Worm (Caenorhabditis elegans) whole organism, young adult: ENCODE data around the gene rnp-7.

ENCODE experiments used
- B0261.1 ChIP-seq: sonication (generic microtip); optimal IDR thresholded peaks from 2 replicates; lab custom pipeline; 2016; ENCODE audit warnings: mild to moderate bottlenecking, missing genetic modification characterization, moderate library complexity, missing compliant biosample characterization
- B0336.3 ChIP-seq: fragments of 200-800 bp; sonication (Bioruptor generic); IDR thresholded peaks from 2 replicates; pipeline ENCODE4 v1.3.6; 2022; ENCODE audit warnings: missing genetic modification characterization, missing compliant biosample characterization
- C06A6.2 ChIP-seq: fragments of 200-800 bp; sonication (Bioruptor generic); conservative IDR thresholded peaks from 2 replicates; pipeline ENCODE4 v1.3.6; 2022; ENCODE audit warnings: missing genetic modification characterization, missing compliant biosample characterization
- D2030.7 ChIP-seq: fragments of 200-800 bp; sonication (Bioruptor generic); IDR thresholded peaks from 2 replicates; pipeline ENCODE4 v1.3.6; 2022; ENCODE audit warnings: missing genetic modification reagents, missing genetic modification characterization, missing compliant biosample characterization
- F10E7.11 ChIP-seq: sonication (generic microtip); optimal IDR thresholded peaks from 2 replicates; lab custom pipeline; 2017; ENCODE audit warnings: mild to moderate bottlenecking, missing genetic modification characterization, moderate library complexity, missing compliant biosample characterization
- F22D6.2 ChIP-seq: sonication (generic microtip); optimal IDR thresholded peaks from 2 replicates; lab custom pipeline; 2016; ENCODE audit warnings: mild to moderate bottlenecking, missing genetic modification characterization, missing compliant biosample characterization
- F37B4.10 ChIP-seq: fragments of 200-800 bp; sonication (Bioruptor generic); IDR thresholded peaks from 2 replicates; pipeline ENCODE4 v1.3.6; 2022; ENCODE audit warnings: missing genetic modification characterization, missing compliant biosample characterization
- F39B2.1 ChIP-seq: fragments of 200-800 bp; sonication (Bioruptor generic); IDR thresholded peaks from 2 replicates; pipeline ENCODE4 v1.3.6; 2022; ENCODE audit warnings: missing genetic modification reagents, missing genetic modification characterization, missing compliant biosample characterization
- K11D2.4 ChIP-seq: fragments of 200-800 bp; sonication (Bioruptor generic); IDR thresholded peaks from 2 replicates; pipeline ENCODE4 v1.3.6; 2022; ENCODE audit warnings: missing genetic modification reagents, missing genetic modification characterization, missing compliant biosample characterization
- T07F8.4 ChIP-seq: sonication (generic microtip); optimal IDR thresholded peaks from 2 replicates; lab custom pipeline; 2016; ENCODE audit warnings: mild to moderate bottlenecking, missing genetic modification characterization, moderate library complexity, missing compliant biosample characterization
- T26A5.8 ChIP-seq: sonication (generic microtip); optimal IDR thresholded peaks from 2 replicates; lab custom pipeline; 2016; ENCODE audit warnings: missing genetic modification characterization, missing compliant biosample characterization
- Y53F4B.3 ChIP-seq: fragments of 200-800 bp; sonication (Bioruptor generic); IDR thresholded peaks from 2 replicates; pipeline ENCODE4 v1.3.6; 2022; ENCODE audit warnings: missing genetic modification reagents, missing genetic modification characterization, missing compliant biosample characterization
- Y67H2A.10 ChIP-seq: fragments of 200-800 bp; sonication (Bioruptor generic); conservative IDR thresholded peaks from 2 replicates; pipeline ENCODE4 v1.3.6; 2022; ENCODE audit warnings: missing genetic modification reagents, missing genetic modification characterization, missing compliant biosample characterization
- akir-1 ChIP-seq: fragments of 200-800 bp; sonication (Bioruptor generic); optimal IDR thresholded peaks from 2 replicates; lab custom pipeline; 2018; ENCODE audit warnings: mild to moderate bottlenecking, missing genetic modification characterization, moderate library complexity, missing compliant biosample characterization
- aptf-3 ChIP-seq: fragments of 200-800 bp; sonication (Bioruptor generic); IDR thresholded peaks from 2 replicates; pipeline ENCODE4 v1.3.6; 2022; ENCODE audit warnings: missing genetic modification characterization, missing compliant biosample characterization
- atf-7 ChIP-seq: sonication (generic microtip); optimal IDR thresholded peaks from 2 replicates; lab custom pipeline; 2017; ENCODE audit warnings: mild to moderate bottlenecking, missing genetic modification characterization, missing compliant biosample characterization
- attf-6 ChIP-seq: fragments of 200-800 bp; sonication (Bioruptor generic); IDR thresholded peaks from 2 replicates; pipeline ENCODE4 v1.3.6; 2022; ENCODE audit warnings: missing genetic modification reagents, missing genetic modification characterization, missing compliant biosample characterization
- bed-1 ChIP-seq: fragments of 200-800 bp; sonication (Bioruptor generic); IDR thresholded peaks from 2 replicates; pipeline ENCODE4 v1.3.6; 2022; ENCODE audit warnings: missing genetic modification reagents, missing genetic modification characterization, missing compliant biosample characterization
- ceh-100 ChIP-seq: fragments of 200-800 bp; sonication (Bioruptor generic); IDR thresholded peaks from 2 replicates; pipeline ENCODE4 v1.3.6; 2022; ENCODE audit warnings: missing genetic modification reagents, missing genetic modification characterization, missing compliant biosample characterization
- ceh-27 ChIP-seq: fragments of 200-800 bp; sonication (Bioruptor generic); optimal IDR thresholded peaks from 2 replicates; lab custom pipeline; 2018; ENCODE audit warnings: mild to moderate bottlenecking, missing genetic modification characterization, moderate library complexity, missing compliant biosample characterization
- ceh-79 ChIP-seq: sonication (generic microtip); optimal IDR thresholded peaks from 2 replicates; lab custom pipeline; 2017; ENCODE audit warnings: mild to moderate bottlenecking, missing genetic modification characterization, missing compliant biosample characterization
- die-1 ChIP-seq: sonication (generic microtip); optimal IDR thresholded peaks from 2 replicates; lab custom pipeline; 2016; ENCODE audit warnings: missing genotype, mild to moderate bottlenecking, missing genetic modification characterization, missing compliant biosample characterization
- efl-1 ChIP-seq: fragments of 150-350 bp; optimal IDR thresholded peaks from 2 replicates; lab custom pipeline; 2014; ENCODE audit warnings: missing biosample characterization, missing genetic modification reagents, missing genetic modification characterization
- egl-18 ChIP-seq: fragments of 200-800 bp; sonication (Bioruptor generic); IDR thresholded peaks from 2 replicates; pipeline ENCODE4 v1.3.6; 2022; ENCODE audit warnings: missing genetic modification reagents, missing genetic modification characterization, missing compliant biosample characterization
- him-1 ChIP-seq: sonication (generic microtip); optimal IDR thresholded peaks from 2 replicates; lab custom pipeline; 2016; ENCODE audit warnings: missing genotype, missing genetic modification reagents, missing genetic modification characterization, missing compliant biosample characterization
- hrde-1 ChIP-seq: sonication (generic microtip); optimal IDR thresholded peaks from 2 replicates; lab custom pipeline; 2016; ENCODE audit warnings: missing genetic modification characterization, mild to moderate bottlenecking, missing compliant biosample characterization, moderate library complexity, missing genotype, missing genetic modification reagents, borderline replicate concordance
- let-526 ChIP-seq: fragments of 200-800 bp; sonication (Bioruptor generic); IDR thresholded peaks from 2 replicates; pipeline ENCODE4 v1.3.6; 2022; ENCODE audit warnings: missing genetic modification reagents, missing genetic modification characterization, missing compliant biosample characterization
- lin-40 ChIP-seq: sonication (generic microtip); optimal IDR thresholded peaks from 2 replicates; lab custom pipeline; 2016; ENCODE audit warnings: missing genetic modification characterization, mild to moderate bottlenecking, missing compliant biosample characterization, missing genotype, missing genetic modification reagents
- madf-10 ChIP-seq: sonication (generic microtip); optimal IDR thresholded peaks from 2 replicates; lab custom pipeline; 2016; ENCODE audit warnings: mild to moderate bottlenecking, missing genetic modification characterization, missing compliant biosample characterization
- mel-28 ChIP-seq: sonication (generic microtip); optimal IDR thresholded peaks from 2 replicates; lab custom pipeline; 2016; ENCODE audit warnings: borderline replicate concordance, mild to moderate bottlenecking, missing genetic modification characterization, missing compliant biosample characterization
- mxl-1 ChIP-seq: sonication (generic microtip); optimal IDR thresholded peaks from 2 replicates; lab custom pipeline; 2016; ENCODE audit warnings: missing genetic modification characterization, missing compliant biosample characterization
- nfya-2 ChIP-seq: fragments of 200-800 bp; sonication (Bioruptor generic); IDR thresholded peaks from 2 replicates; pipeline ENCODE4 v1.3.6; 2022; ENCODE audit warnings: missing genetic modification reagents, missing genetic modification characterization, missing compliant biosample characterization
- nhr-120 ChIP-seq: fragments of 200-800 bp; sonication (Bioruptor generic); IDR thresholded peaks from 2 replicates; pipeline ENCODE4 v1.3.6; 2022; ENCODE audit warnings: missing genetic modification characterization, missing compliant biosample characterization
- nhr-27 ChIP-seq: fragments of 200-800 bp; sonication (Bioruptor generic); optimal IDR thresholded peaks from 2 replicates; lab custom pipeline; 2018; ENCODE audit warnings: mild to moderate bottlenecking, missing genetic modification characterization, moderate library complexity, missing compliant biosample characterization
- rcor-1 ChIP-seq: fragments of 200-800 bp; sonication (Bioruptor generic); IDR thresholded peaks from 2 replicates; pipeline ENCODE4 v1.3.6; 2022; ENCODE audit warnings: missing genetic modification reagents, missing genetic modification characterization, missing compliant biosample characterization
- rec-8 ChIP-seq, 2 experiments: sonication (generic microtip); optimal IDR thresholded peaks; 2 replicates each; lab custom pipeline; 2016; ENCODE audit warnings: mild to moderate bottlenecking in 2 of 2, missing genetic modification characterization in 2 of 2, missing genetic modification reagents in 2 of 2, missing genotype in 2 of 2, missing biosample characterization in 1 of 2, missing compliant biosample characterization in 1 of 2, moderate library complexity in 1 of 2
- rpc-1 ChIP-seq, 2 experiments: fragments of 150-350 bp in 1 of 2; sonication (generic microtip) in 1 of 2; optimal IDR thresholded peaks; 2 replicates each; lab custom pipeline; 2014 to 2018; ENCODE audit warnings: missing biosample characterization in 1 of 2, missing genetic modification characterization in 1 of 2, missing genetic modification reagents in 1 of 2, missing genotype in 1 of 2
- snpc-1.1 ChIP-seq: sonication (generic microtip); optimal IDR thresholded peaks from 2 replicates; lab custom pipeline; 2017; ENCODE audit warnings: missing genetic modification characterization, mild to moderate bottlenecking, missing compliant biosample characterization, antibody characterized with exemption, moderate library complexity, missing genotype, missing genetic modification reagents; ENCODE audit not compliant: insufficient read depth
- snpc-4 ChIP-seq, 5 experiments: fragments of 150-350 bp in 1 of 5; sonication (generic microtip) in 4 of 5; optimal IDR thresholded peaks; 2 replicates each; lab custom pipeline; 2014 to 2018; ENCODE audit warnings: missing genetic modification characterization in 5 of 5, missing biosample characterization in 3 of 5, antibody characterized with exemption in 2 of 5, mild to moderate bottlenecking in 2 of 5, missing compliant biosample characterization in 2 of 5, missing genotype in 2 of 5, moderate library complexity in 2 of 5, missing genetic modification reagents in 1 of 5
- sptf-2 ChIP-seq: fragments of 200-800 bp; sonication (Bioruptor generic); optimal IDR thresholded peaks from 2 replicates; lab custom pipeline; 2018; ENCODE audit warnings: mild to moderate bottlenecking, missing genetic modification characterization, missing compliant biosample characterization
- tbx-9 ChIP-seq: sonication (generic microtip); optimal IDR thresholded peaks from 2 replicates; lab custom pipeline; 2016; ENCODE audit warnings: borderline replicate concordance, missing genetic modification characterization, inconsistent platforms, missing compliant biosample characterization
- tlf-1 ChIP-seq: fragments of 200-800 bp; sonication (Bioruptor generic); optimal IDR thresholded peaks from 2 replicates; lab custom pipeline; 2018; ENCODE audit warnings: mild to moderate bottlenecking, missing genetic modification characterization, missing compliant biosample characterization
- unc-130 ChIP-seq: sonication (generic microtip); optimal IDR thresholded peaks from 2 replicates; lab custom pipeline; 2016; ENCODE audit warnings: missing genetic modification reagents, missing genetic modification characterization, missing compliant biosample characterization
- unc-62 ChIP-seq: fragments of 150-350 bp; optimal IDR thresholded peaks from 2 replicates; lab custom pipeline; 2014; ENCODE audit warnings: missing biosample characterization, missing genetic modification reagents, missing genetic modification characterization
- zfh-2 ChIP-seq: fragments of 200-800 bp; sonication (Bioruptor generic); conservative IDR thresholded peaks from 2 replicates; pipeline ENCODE4 v1.3.6; 2022; ENCODE audit warnings: missing genetic modification reagents, missing genetic modification characterization, missing compliant biosample characterization
- ztf-28 ChIP-seq: fragments of 200-800 bp; sonication (Bioruptor generic); IDR thresholded peaks from 2 replicates; pipeline ENCODE4 v1.3.6; 2022; ENCODE audit warnings: missing genetic modification reagents, missing genetic modification characterization, missing compliant biosample characterization
- ztf-6 ChIP-seq: fragments of 200-800 bp; sonication (Bioruptor generic); IDR thresholded peaks from 2 replicates; pipeline ENCODE4 v1.3.6; 2022; ENCODE audit warnings: missing genetic modification reagents, missing genetic modification characterization, missing compliant biosample characterization

rnp-7 gene

DNA sequence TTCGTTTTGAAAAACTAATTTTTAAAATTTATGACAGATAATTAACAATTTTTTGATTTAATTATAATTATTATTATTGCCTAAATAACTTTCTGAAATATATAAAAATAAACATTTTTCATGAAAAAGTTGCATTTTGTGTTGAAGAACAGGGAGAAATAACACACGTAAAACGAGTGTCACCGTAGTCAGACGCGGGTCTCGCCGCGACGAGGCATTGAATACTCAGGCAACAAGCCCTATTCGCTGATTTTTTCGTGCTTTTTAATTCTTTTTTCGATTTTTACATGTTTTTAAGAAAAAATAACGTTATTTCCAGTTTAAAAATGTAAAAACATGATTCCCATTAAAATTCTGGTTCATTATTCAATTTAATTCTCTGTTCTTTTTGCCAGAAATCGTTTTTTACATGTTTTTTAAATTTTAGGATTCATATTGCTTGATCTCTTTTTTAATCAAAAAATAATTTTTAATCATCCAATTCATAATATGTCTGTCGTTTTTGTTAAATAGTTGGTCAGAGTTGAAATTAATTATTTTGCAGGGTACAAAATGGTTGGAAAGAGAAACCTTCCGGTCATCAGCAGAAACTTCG, 47.0 kb upstream of the rnp-7 start, which contains the start of gene rpl-6 (continued):
- TF ChIP-seq K11D2.4 (peak; percentile 65; the same call in 1 of the 2 replicates), egl-18 (GFP tag; lab: Robert Waterston, UW) (no peak), F39B2.1 (GFP tag; lab: Robert Waterston, UW) (no peak), F10E7.11 (tag; lab: Kevin White, UChicago) (no peak), rec-8 (tag; optimal IDR thresholded peaks at IDR 0.05; lab: Kevin White, UChicago) (no peak), F22D6.2 (tag; lab: Kevin White, UChicago) (no peak), C06A6.2 (GFP tag; lab: Robert Waterston, UW) (no peak; the same call in 1 of the 2 replicates), ceh-100 (GFP tag; lab: Robert Waterston, UW) (peak; percentile 29; the same call in 1 of the 2 replicates), T07F8.4 (no peak), nhr-120 (GFP tag; lab: Robert Waterston, UW) (no peak), B0336.3 (GFP tag; lab: Robert Waterston, UW) (no peak), Y53F4B.3 (GFP tag; lab: Robert Waterston, UW) (no peak), unc-130 (GFP tag; lab: Kevin White, UChicago) (no peak), atf-7 (tag; lab: Kevin White, UChicago) (no peak), rpc-1 (optimal IDR thresholded peaks at IDR 0.05; lab: Kevin White, UChicago) (no peak), rpc-1 (tag; optimal IDR thresholded peaks at IDR 0.05; lab: Kevin White, UChicago) (no peak), efl-1 (peak; percentile 68), unc-62 (GFP tag; lab: Kevin White, UChicago) (no peak), D2030.7 (GFP tag; lab: Robert Waterston, UW) (0 out of 2 replicates have a peak, but pooled peaks have one; percentile 44), him-1 (no peak), tbx-9 (no peak), tlf-1 (GFP tag; lab: Kevin White, UChicago) (peak; percentile 88), bed-1 (GFP tag; lab: Robert Waterston, UW) (no peak), hrde-1 (no peak), zfh-2 (no peak), attf-6 (GFP tag; lab: Robert Waterston, UW) (no peak), mxl-1 (tag; lab: Kevin White, UChicago) (no peak), sptf-2 (GFP tag; lab: Kevin White, UChicago) (no peak), B0261.1 (tag; lab: Kevin White, UChicago) (no peak), madf-10 (peak; percentile 4), snpc-1.1 (tag; lab: Kevin White, UChicago) (peak; percentile 37), ceh-79 (tag; lab: Kevin White, UChicago) (no peak), akir-1 (no peak), ztf-6 (GFP tag; lab: Robert Waterston, UW) (no peak), mel-28 (tag; lab: Kevin White, UChicago) (no peak), aptf-3 (no peak), lin-40 (tag; lab: Kevin White, UChicago) (peak; percentile 68), ceh-27 (GFP tag; lab: Kevin White, UChicago) (peak; percentile 82), snpc-4 (GFP tag; optimal IDR thresholded peaks at IDR 0.05; lab: Kevin White, UChicago) (no peak), snpc-4 (tag; optimal IDR thresholded peaks at IDR 0.05; lab: Kevin White, UChicago) (peak; percentile 49 to 76 (median 62)), rcor-1 (GFP tag; lab: Robert Waterston, UW) (peak; percentile 73), nfya-2 (GFP tag; lab: Robert Waterston, UW) (no peak), F37B4.10 (no peak), die-1 (no peak), let-526 (GFP tag; lab: Robert Waterston, UW) (no peak), T26A5.8 (tag; lab: Kevin White, UChicago) (no peak), ztf-28 (0 out of 2 replicates have a peak, but pooled peaks have one; percentile 62), nhr-27 (tag; lab: Kevin White, UChicago) (no peak), Y67H2A.10 (GFP tag; lab: Robert Waterston, UW) (peak; percentile 59)
